Worm (Caenorhabditis elegans): ENCODE measurements around the gene ins-32.

ce11 chrII:3781238-3781637, 21.9 kb downstream of the ins-32 start:
- no peak for TF ChIP-seq dmd-4 (tag; optimal IDR thresholded peaks at IDR 0.05; ENCODE audit: borderline replicate concordance)
- no peak for TF ChIP-seq lim-6 (tag; optimal IDR thresholded peaks at IDR 0.05)
- TF ChIP-seq ref-2 (tag; optimal IDR thresholded peaks at IDR 0.05): no peak
- no peak for TF ChIP-seq pha-4 (tag; optimal IDR thresholded peaks at IDR 0.05)
